Fruit fly (Drosophila melanogaster) whole organism: ENCODE results near the gene Cpr64Aa.

Experiments
- CG8478 ChIP-seq: fragments of >200 bp; optimal IDR thresholded peaks from 2 replicates; lab custom pipeline; 2018; ENCODE audit warnings: inconsistent platforms
- Dll ChIP-seq: fragments of >200 bp; optimal IDR thresholded peaks from 2 replicates; lab custom pipeline; 2017
- EcR ChIP-seq, 2 experiments: fragments of >200 bp; optimal IDR thresholded peaks; 2 replicates each; lab custom pipeline; 2017; ENCODE audit warnings: missing biosample characterization in 2 of 2, missing genetic modification characterization in 2 of 2, missing genetic modification reagents in 2 of 2
- pan ChIP-seq: fragments of >200 bp; optimal IDR thresholded peaks from 2 replicates; lab custom pipeline; 2017
- psq ChIP-seq: fragments of >200 bp; optimal IDR thresholded peaks from 2 replicates; lab custom pipeline; 2017
- usp ChIP-seq: fragments of >200 bp; optimal IDR thresholded peaks from 2 replicates; lab custom pipeline; 2017; ENCODE audit warnings: missing biosample characterization, missing genetic modification characterization, mixed read lengths

The Cpr64Aa gene

DNA sequence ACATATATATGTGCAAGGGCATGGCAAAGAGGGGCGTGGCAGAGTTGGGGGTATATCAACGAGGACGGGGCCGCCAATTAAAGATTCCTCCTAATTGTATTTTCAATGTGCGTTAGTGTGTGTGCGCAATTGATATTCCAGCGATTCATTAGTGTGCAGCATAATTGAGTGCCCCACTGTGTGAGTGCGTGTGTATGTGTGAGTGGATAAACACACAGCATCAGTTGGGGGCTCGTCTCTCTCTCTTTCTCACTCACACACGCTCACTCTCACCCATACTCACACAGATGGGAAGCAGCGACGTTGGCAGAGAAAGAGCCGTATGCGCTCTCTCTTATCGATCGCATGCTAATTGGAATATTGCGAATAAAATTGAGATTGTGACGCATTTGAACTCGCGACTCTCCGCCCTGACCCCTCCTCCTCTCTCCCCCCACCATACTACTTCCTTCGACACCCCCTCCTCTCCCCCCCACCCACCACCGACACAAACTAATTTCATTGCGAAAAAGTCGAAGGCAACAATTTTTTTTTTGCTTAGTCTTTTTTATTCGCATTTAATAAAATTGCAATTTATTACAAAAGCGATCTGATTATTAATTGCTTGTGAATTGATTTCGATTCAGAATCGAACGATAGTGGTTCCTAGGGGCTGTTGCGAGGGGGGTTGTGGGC, 24.8 kb upstream of the Cpr64Aa start:
- no peak for TF ChIP-seq CG8478
- TF ChIP-seq usp (GFP tag; lab: Kevin White, UChicago) = no peak
- TF ChIP-seq pan = no peak

dm6 chr3L:4232724-4233367, 23.9 kb upstream of the Cpr64Aa start:
- TF ChIP-seq EcR (GFP tag; optimal IDR thresholded peaks at IDR 0.05; lab: Kevin White, UChicago) (no peak), Dll (lab: Kevin White, UChicago) (no peak), psq (lab: Kevin White, UChicago) (no peak), pan (no peak), usp (GFP tag; lab: Kevin White, UChicago) (no peak), CG8478 (no peak)

DNA sequence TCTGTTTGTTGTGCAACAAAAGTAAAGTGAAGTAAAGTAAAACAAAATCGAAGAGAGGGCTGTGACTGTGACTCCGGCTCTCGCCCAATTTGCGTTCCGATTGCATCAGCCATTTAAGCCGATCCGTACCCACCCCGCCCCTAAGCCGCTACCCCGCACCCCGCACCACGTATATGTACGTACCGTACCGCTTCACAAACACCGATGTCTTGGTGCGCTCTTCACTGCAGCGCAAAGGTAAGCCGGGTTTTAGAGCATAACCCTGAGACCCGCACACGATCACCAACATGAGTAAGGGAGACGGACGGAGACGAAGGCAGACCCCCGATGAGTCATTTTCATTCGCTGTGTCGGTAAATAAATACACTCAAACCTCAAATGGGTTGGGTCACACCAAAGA, 23.2 kb upstream of the Cpr64Aa start:
- TF ChIP-seq Dll (lab: Kevin White, UChicago) (no peak), usp (GFP tag; lab: Kevin White, UChicago) (no peak), CG8478 (no peak), psq (lab: Kevin White, UChicago) (no peak), pan (no peak), EcR (GFP tag; optimal IDR thresholded peaks at IDR 0.05; lab: Kevin White, UChicago) (no peak)

DNA sequence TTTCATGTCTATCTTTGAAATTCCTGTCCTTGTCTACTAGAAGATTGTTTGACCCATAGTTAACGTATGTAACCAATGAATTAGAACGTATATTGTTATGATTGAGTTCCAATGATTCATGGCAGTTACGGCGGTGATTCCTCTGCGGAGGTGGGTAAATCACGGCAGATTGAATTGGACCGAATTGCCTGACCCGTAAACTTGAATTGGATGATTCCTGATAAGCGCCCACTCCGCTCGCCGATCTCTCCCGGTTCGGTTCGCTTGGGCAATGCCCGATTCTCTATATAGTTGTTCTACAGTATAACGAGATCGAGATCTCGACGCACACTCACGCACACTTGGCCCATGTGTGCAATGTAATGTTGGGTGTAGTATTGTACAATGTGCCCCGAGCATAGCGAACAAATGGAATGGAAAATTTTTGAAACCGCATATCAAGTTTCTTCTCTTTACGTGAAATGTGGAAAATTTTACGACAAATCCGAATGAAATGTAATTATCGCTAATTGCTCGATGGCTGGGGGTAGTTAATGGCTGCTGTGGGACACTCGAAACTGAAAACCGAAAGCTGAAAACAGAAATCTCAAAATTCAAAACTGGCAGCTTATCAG, 22.5 kb upstream of the Cpr64Aa start:
- TF ChIP-seq usp (GFP tag; lab: Kevin White, UChicago) = no peak
- no peak for TF ChIP-seq EcR (GFP tag; optimal IDR thresholded peaks at IDR 0.05; lab: Kevin White, UChicago)
- TF ChIP-seq CG8478 = no peak

dm6 chr3L:4230357-4230901, 21.5 kb upstream of the Cpr64Aa start:
- TF ChIP-seq EcR (GFP tag; optimal IDR thresholded peaks at IDR 0.05; lab: Kevin White, UChicago) (no peak), Dll (lab: Kevin White, UChicago) (no peak), psq (lab: Kevin White, UChicago) (no peak), CG8478 (no peak), usp (GFP tag; lab: Kevin White, UChicago) (no peak), pan (no peak)

dm6 chr3L:4229365-4229967, 20.5 kb upstream of the Cpr64Aa start:
- TF ChIP-seq Dll (lab: Kevin White, UChicago) = no peak
- no peak for TF ChIP-seq usp (GFP tag; lab: Kevin White, UChicago)
- no peak for TF ChIP-seq EcR (GFP tag; optimal IDR thresholded peaks at IDR 0.05; lab: Kevin White, UChicago)
- TF ChIP-seq CG8478 = no peak
- TF ChIP-seq pan = no peak
- TF ChIP-seq psq (lab: Kevin White, UChicago) = no peak

dm6 chr3L:4228187-4228836, 19.3 kb upstream of the Cpr64Aa start:
- peak; percentile 5 for TF ChIP-seq Dll (lab: Kevin White, UChicago)
- TF ChIP-seq pan = no peak

DNA sequence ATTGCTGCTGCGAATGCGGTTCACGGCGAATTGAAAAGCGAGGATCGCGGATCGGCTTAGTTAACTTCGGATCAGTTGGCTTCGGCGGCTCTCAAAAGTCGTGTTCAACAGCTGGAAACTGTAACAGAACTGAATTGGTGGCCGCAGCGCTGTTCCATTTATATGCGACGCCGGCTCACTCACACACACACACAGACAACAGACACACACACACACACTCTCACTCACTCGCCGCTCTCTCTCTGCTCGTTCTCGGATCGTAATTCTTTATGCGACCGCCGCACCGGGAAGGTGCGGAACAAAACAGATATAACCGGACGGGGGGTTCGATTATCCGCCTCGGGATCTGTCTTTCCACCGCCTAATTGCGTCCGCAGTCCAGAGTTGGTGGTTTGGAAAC, 18.2 kb upstream of the Cpr64Aa start, which contains the start of gene CG46460:
Gene CG46460, minus strand, starts transcription at position 139 of the 400 bp plus-strand sequence.
- peak; percentile 70 for TF ChIP-seq Dll (lab: Kevin White, UChicago)
- peak; percentile 15 for TF ChIP-seq CG8478
- TF ChIP-seq EcR (GFP tag; optimal IDR thresholded peaks at IDR 0.05; lab: Kevin White, UChicago) = no peak

dm6 chr3L:4225647-4226470, 16.9 kb upstream of the Cpr64Aa start:
- no peak for TF ChIP-seq EcR (GFP tag; optimal IDR thresholded peaks at IDR 0.05; lab: Kevin White, UChicago)
- no peak for TF ChIP-seq pan
- no peak for TF ChIP-seq Dll (lab: Kevin White, UChicago)
- TF ChIP-seq CG8478 = no peak
- no peak for TF ChIP-seq psq (lab: Kevin White, UChicago)
- TF ChIP-seq usp (GFP tag; lab: Kevin White, UChicago) = no peak

DNA sequence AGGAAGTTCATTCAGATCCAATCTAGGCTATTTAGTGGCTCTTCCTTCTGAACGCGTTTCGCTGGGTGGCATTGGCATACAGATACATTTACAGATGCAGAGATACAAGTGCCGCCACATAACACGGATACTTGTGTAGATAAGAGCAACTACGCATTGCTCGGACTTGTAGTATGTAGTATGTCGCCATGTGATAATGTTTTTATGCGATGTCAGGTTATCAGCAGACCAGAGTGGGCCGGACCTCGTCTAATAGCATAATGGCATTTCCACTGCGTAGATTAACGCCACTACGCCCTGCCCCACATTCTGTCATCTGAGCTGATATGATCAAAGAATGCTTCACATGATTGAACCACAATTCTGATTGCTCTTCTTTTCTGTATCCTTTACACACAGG, 12.8 kb upstream of the Cpr64Aa start:
- TF ChIP-seq pan (no peak), EcR (GFP tag; optimal IDR thresholded peaks at IDR 0.05; lab: Kevin White, UChicago) (no peak), CG8478 (no peak), Dll (lab: Kevin White, UChicago) (no peak), psq (lab: Kevin White, UChicago) (no peak), usp (GFP tag; lab: Kevin White, UChicago) (no peak)

DNA sequence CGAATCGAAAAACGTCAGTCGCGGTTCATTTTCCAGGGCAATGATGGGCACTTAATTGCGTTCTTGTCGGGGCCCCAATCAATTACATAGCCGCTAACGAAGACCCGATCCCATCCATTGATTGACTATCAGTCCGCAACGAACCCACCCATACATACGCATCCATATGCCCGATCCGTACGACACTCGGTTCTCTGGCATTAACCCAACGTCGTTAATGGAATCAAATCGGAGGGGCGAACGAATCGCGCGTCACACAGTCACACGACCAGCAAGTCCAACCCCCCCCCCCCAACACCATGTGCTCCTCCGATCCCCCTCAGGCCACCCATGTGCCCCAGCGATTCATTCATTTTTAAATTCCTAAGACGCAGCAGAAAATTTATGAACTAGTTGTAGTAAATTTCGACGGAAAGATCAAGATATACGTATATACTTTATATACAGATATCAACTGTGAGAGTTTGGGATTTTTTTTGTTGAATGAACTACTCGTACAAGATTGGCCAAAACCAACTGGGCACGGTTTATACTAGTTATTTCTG, 12.3 kb upstream of the Cpr64Aa start:
- TF ChIP-seq psq (lab: Kevin White, UChicago) (no peak), EcR (GFP tag; optimal IDR thresholded peaks at IDR 0.05; lab: Kevin White, UChicago) (no peak), Dll (lab: Kevin White, UChicago) (no peak), CG8478 (no peak), usp (GFP tag; lab: Kevin White, UChicago) (no peak), pan (no peak)
